Fruit fly (Drosophila melanogaster): Measurements from ENCODE around the gene CG2680.

Gene CG2680

DNA sequence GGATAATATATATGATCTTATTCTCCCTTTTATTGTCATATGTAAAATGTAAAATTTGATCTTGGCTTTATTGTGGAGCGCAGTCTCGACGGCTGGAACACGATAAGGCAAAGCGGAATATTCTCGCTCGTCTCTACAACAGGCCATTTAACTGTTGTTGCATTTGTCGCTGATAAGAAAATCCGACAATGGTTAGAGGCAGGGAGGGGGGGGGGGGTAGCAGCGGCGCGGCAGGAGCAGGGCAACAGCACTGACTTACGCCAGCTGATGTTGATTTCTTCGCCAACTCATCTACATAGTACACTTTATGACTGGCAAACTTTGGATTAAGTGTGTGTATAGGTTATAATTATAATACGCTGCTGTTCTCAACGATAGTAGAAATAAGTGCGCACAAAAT is 45.5 kb downstream of the CG2680 start:
- peak; percentile 17 for TF ChIP-seq CG17801 (GFP tag; optimal IDR thresholded peaks at IDR 0.05; ENCODE audit: partially characterized antibody)

DNA sequence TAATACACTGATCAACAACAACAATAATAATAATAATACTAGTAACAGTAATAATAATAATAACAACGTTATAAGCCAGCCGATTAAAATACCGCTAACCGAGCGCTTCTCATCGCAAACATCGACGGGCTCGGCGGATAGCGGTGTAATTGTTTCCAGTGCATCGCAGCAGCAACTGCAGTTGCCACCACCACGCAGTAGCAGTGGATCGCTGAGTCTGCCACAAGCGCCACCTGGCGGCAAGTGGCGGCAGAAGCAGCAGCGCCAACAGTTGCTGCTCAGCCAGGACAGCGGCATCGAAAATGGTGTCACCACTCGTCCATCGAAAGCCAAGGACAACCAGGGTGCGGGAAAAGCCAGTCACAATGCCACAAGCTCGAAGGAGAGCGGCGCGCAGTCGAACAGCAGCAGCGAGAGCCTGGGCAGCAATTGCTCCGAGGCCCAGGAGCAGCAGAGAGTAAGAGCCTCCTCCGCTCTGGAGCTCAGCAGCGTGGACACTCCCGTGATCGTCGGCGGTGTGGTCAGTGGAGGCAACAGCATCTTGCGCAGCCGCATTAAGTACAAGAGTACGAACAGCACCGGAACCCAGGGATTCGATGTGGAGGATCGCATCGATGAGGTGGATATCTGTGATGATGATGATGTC is 47.7 kb downstream of the CG2680 start:
- TF ChIP-seq CG17801 (GFP tag; optimal IDR thresholded peaks at IDR 0.05; ENCODE audit: partially characterized antibody) = no peak

DNA sequence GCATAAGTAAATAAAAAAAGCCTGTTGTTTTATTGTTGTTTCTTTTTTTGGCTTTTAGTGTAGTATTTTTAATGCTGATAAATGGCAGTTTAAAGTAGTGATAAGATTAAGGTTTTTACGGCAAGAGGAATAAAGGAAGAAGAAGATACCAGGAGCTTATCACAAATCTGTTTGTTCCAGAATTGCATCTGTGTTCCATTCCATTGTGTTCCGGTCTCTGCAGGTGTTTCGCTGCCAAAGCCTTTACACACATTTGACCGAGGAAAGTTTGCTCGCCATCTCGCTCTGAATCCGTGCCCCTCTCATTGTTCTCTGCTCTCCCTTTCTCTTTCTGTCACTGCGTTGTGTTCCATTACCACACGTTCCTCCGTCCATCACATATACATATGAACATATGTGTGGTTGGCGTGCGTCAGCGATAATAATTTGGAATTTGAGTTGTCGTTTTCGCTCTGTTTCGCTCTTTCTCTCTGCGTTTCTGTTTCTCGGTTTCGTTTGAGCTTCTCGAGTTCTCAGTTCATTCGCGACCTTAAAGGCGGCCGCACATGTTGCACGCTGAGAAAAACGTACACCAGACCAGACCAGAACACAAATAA is 48.9 kb downstream of the CG2680 start:
- TF ChIP-seq CG17801 (GFP tag; optimal IDR thresholded peaks at IDR 0.05; ENCODE audit: partially characterized antibody) = peak; percentile 5

DNA sequence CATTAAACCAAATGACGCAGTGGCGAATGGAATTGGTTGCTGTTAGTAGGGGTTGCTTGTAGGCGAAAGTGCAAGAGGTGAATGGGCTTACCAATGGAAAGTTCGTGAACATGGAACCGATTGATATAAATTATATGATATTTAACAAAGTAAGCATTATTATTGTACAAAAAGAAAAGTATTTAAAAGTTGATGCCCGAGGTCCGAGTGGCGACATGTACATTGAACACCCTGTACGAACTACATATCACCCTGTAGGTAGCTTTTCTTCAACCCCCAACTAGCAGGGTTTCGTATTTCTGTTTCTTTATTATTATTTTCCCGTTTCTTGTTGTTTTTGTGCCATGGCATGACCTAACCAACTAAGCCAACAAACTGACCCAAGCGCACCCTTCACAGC is 50.0 kb downstream of the CG2680 start:
- no peak for TF ChIP-seq CG17801 (GFP tag; optimal IDR thresholded peaks at IDR 0.05; ENCODE audit: partially characterized antibody)

All from ovary, adult (tissue).